Worm (Caenorhabditis elegans) whole organism, L3 larva: Measurements from ENCODE around the gene D2085.7.

ENCODE experiments used
- R02D3.7 ChIP-seq: fragments of 150-350 bp; optimal IDR thresholded peaks from 2 replicates; lab custom pipeline; 2014; ENCODE audit warnings: missing biosample characterization, missing genetic modification characterization
- ceh-16 ChIP-seq: sonication (generic microtip); optimal IDR thresholded peaks from 2 replicates; lab custom pipeline; 2017; ENCODE audit warnings: missing biosample characterization, missing genetic modification characterization
- ceh-28 ChIP-seq: fragments of 150-350 bp; optimal IDR thresholded peaks from 2 replicates; lab custom pipeline; 2014; ENCODE audit warnings: missing biosample characterization, missing genetic modification reagents, missing genetic modification characterization
- ceh-82 ChIP-seq: fragments of 150-350 bp; optimal IDR thresholded peaks from 2 replicates; lab custom pipeline; 2014; ENCODE audit warnings: missing biosample characterization, missing genetic modification characterization
- ceh-9 ChIP-seq: sonication (generic microtip); optimal IDR thresholded peaks from 2 replicates; lab custom pipeline; 2018; ENCODE audit warnings: missing biosample characterization, missing genetic modification characterization
- egl-27 ChIP-seq: sonication (generic microtip); optimal IDR thresholded peaks from 4 replicates; lab custom pipeline; 2017; ENCODE audit warnings: missing biosample characterization, missing genetic modification reagents, missing genetic modification characterization
- egl-5 ChIP-seq: fragments of 150-350 bp; optimal IDR thresholded peaks from 2 replicates; lab custom pipeline; 2017; ENCODE audit warnings: missing biosample characterization, missing genetic modification reagents, missing genetic modification characterization, inconsistent platforms
- elt-1 ChIP-seq: fragments of 150-350 bp; optimal IDR thresholded peaks from 2 replicates; lab custom pipeline; 2014; ENCODE audit warnings: missing biosample characterization, missing genetic modification characterization
- elt-2 ChIP-seq: sonication (generic microtip); optimal IDR thresholded peaks from 2 replicates; lab custom pipeline; 2016; ENCODE audit warnings: missing genetic modification reagents, mild to moderate bottlenecking, missing genetic modification characterization, missing compliant biosample characterization
- elt-3 ChIP-seq, 3 experiments: fragments of 150-350 bp in 1 of 3; sonication (generic microtip) in 2 of 3; optimal IDR thresholded peaks; 2 replicates in 2 of 3; 4 replicates in 1 of 3; lab custom pipeline; 2014 to 2017; ENCODE audit warnings: missing biosample characterization in 3 of 3, missing genetic modification characterization in 3 of 3
- eor-1 ChIP-seq, 2 experiments: fragments of 150-350 bp; optimal IDR thresholded peaks; 2 replicates each; lab custom pipeline; 2014 to 2018; ENCODE audit warnings: missing biosample characterization in 2 of 2, missing genetic modification characterization in 2 of 2
- fkh-10 ChIP-seq: sonication (generic microtip); optimal IDR thresholded peaks from 2 replicates; lab custom pipeline; 2017; ENCODE audit warnings: missing biosample characterization, missing genetic modification reagents, missing genetic modification characterization
- fkh-2 ChIP-seq: fragments of 150-350 bp; optimal IDR thresholded peaks from 2 replicates; lab custom pipeline; 2014; ENCODE audit warnings: missing biosample characterization, missing genetic modification reagents, missing genetic modification characterization
- fos-1 ChIP-seq: fragments of 150-350 bp; optimal IDR thresholded peaks from 2 replicates; lab custom pipeline; 2014; ENCODE audit warnings: missing biosample characterization, missing genetic modification characterization
- lin-15B ChIP-seq: fragments of 150-350 bp; optimal IDR thresholded peaks from 2 replicates; lab custom pipeline; 2014; ENCODE audit warnings: missing biosample characterization, missing genetic modification characterization
- lsy-12 ChIP-seq: sonication (generic microtip); optimal IDR thresholded peaks from 2 replicates; lab custom pipeline; 2016; ENCODE audit warnings: mild to moderate bottlenecking, missing genetic modification characterization, missing compliant biosample characterization
- mml-1 ChIP-seq: fragments of 150-350 bp; sonication (generic microtip); optimal IDR thresholded peaks from 3 replicates; lab custom pipeline; 2014; ENCODE audit warnings: missing biosample characterization, missing genetic modification characterization
- nhr-11 ChIP-seq: fragments of 150-350 bp; optimal IDR thresholded peaks from 2 replicates; lab custom pipeline; 2014; ENCODE audit warnings: missing biosample characterization, missing genetic modification characterization
- nhr-12 ChIP-seq: fragments of 150-350 bp; optimal IDR thresholded peaks from 2 replicates; lab custom pipeline; 2014; ENCODE audit warnings: missing biosample characterization, missing genetic modification characterization
- nhr-23 ChIP-seq: fragments of 150-350 bp; optimal IDR thresholded peaks from 2 replicates; lab custom pipeline; 2014; ENCODE audit warnings: missing biosample characterization, missing genetic modification reagents, missing genetic modification characterization
- nhr-43 ChIP-seq: sonication (generic microtip); optimal IDR thresholded peaks from 2 replicates; lab custom pipeline; 2016; ENCODE audit warnings: mild to moderate bottlenecking, missing genetic modification characterization, missing compliant biosample characterization; ENCODE audit not compliant: poor library complexity, severe bottlenecking
- nhr-67 ChIP-seq: fragments of 150-350 bp; optimal IDR thresholded peaks from 2 replicates; lab custom pipeline; 2014; ENCODE audit warnings: missing biosample characterization, missing genetic modification characterization
- pha-4 ChIP-seq: fragments of 150-350 bp; optimal IDR thresholded peaks from 2 replicates; lab custom pipeline; 2014; ENCODE audit warnings: missing biosample characterization, missing genetic modification reagents, missing genetic modification characterization
- pqm-1 ChIP-seq: fragments of 150-350 bp; optimal IDR thresholded peaks from 2 replicates; lab custom pipeline; 2017; ENCODE audit warnings: missing biosample characterization, missing genetic modification characterization, inconsistent platforms
- sea-2 ChIP-seq: fragments of 150-350 bp; sonication (generic microtip); optimal IDR thresholded peaks from 4 replicates; lab custom pipeline; 2014; ENCODE audit warnings: missing biosample characterization, missing genetic modification reagents, missing genetic modification characterization
- skn-1 ChIP-seq: fragments of 150-350 bp; optimal IDR thresholded peaks from 2 replicates; lab custom pipeline; 2014; ENCODE audit warnings: missing biosample characterization, missing genetic modification characterization
- snpc-4 ChIP-seq: fragments of 150-350 bp; optimal IDR thresholded peaks from 2 replicates; lab custom pipeline; 2014; ENCODE audit warnings: missing biosample characterization, missing genetic modification characterization
- tbx-2 ChIP-seq: sonication (generic microtip); optimal IDR thresholded peaks from 2 replicates; lab custom pipeline; 2016; ENCODE audit warnings: mild to moderate bottlenecking, missing genetic modification characterization, missing compliant biosample characterization
- unc-39 ChIP-seq: sonication (generic microtip); optimal IDR thresholded peaks from 4 replicates; lab custom pipeline; 2017; ENCODE audit warnings: missing biosample characterization, missing genetic modification characterization
- zag-1 ChIP-seq: fragments of 150-350 bp; optimal IDR thresholded peaks from 2 replicates; lab custom pipeline; 2014; ENCODE audit warnings: missing biosample characterization, missing genetic modification characterization
- ztf-11 ChIP-seq: fragments of 150-350 bp; optimal IDR thresholded peaks from 2 replicates; lab custom pipeline; 2014; ENCODE audit warnings: missing biosample characterization, missing genetic modification characterization
- ztf-4 ChIP-seq: fragments of 150-350 bp; optimal IDR thresholded peaks from 2 replicates; lab custom pipeline; 2014; ENCODE audit warnings: missing biosample characterization, missing genetic modification characterization

D2085.7 gene

ce11 chrII:8650644-8651159 lies 9.5 kb downstream of the D2085.7 start, which contains the start of gene pyr-1:
TSS of gene pyr-1 (plus strand) at chrII:8651109.
- TF ChIP-seq pha-4 (tag; lab: Kevin White, UChicago) (peak; percentile 91), nhr-11 (tag; lab: Kevin White, UChicago) (no peak), R02D3.7 (tag; lab: Kevin White, UChicago) (no peak), tbx-2 (tag; lab: Kevin White, UChicago) (no peak), zag-1 (no peak), mml-1 (tag; lab: Kevin White, UChicago) (no peak), fkh-2 (tag; lab: Kevin White, UChicago) (no peak), egl-5 (tag; lab: Kevin White, UChicago) (peak; percentile 58), ceh-28 (no peak), elt-2 (peak; percentile 9), ztf-4 (tag; lab: Kevin White, UChicago) (no peak)

- TF ChIP-seq ceh-9 = no peak
- no peak for TF ChIP-seq egl-5 (tag; lab: Kevin White, UChicago)
- TF ChIP-seq sea-2 (GFP tag; lab: Kevin White, UChicago) = no peak
- TF ChIP-seq ceh-82 = no peak
- TF ChIP-seq ztf-11 (tag; lab: Kevin White, UChicago) = no peak
- no peak for TF ChIP-seq pha-4 (tag; lab: Kevin White, UChicago)
- TF ChIP-seq eor-1 (tag; optimal IDR thresholded peaks at IDR 0.05; lab: Kevin White, UChicago) = no peak
- TF ChIP-seq nhr-23 (tag; lab: Kevin White, UChicago) = no peak
- TF ChIP-seq ceh-28 = no peak
- no peak for TF ChIP-seq elt-1 (tag; lab: Kevin White, UChicago)
- TF ChIP-seq R02D3.7 (tag; lab: Kevin White, UChicago) = no peak
- no peak for TF ChIP-seq lsy-12 (tag; lab: Kevin White, UChicago)
Observed at ce11 chrII:8658835-8659234, 17.7 kb downstream of the D2085.7 start, which contains the start of gene atg-10. TSS of gene atg-10 (plus strand) at chrII:8659135.

DNA sequence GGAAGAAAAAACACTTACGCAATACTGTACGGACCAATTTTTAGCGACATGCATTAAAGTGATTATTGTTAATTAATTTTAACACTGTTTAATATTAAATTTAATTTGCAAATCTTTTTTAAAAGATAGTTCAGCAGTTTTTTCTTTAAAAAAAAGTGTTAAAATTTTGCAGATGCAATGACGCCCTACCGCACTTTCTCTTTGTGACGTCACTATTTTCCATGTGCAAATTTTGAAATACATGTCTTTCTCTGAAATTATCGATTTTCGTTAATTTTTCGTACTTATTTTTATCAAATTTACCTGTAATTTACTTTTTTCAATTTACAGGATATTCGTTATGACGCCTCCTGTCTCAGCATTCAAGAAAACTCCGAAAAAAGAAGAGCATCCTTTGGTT lies 20.4 kb downstream of the D2085.7 start, which contains the start of the genes piga-1 and eif-2Bepsilon:
piga-1 (minus strand) TSS at position 174 of the 400 bp plus-strand sequence.
eif-2Bepsilon (plus strand) TSS at position 331 of the 400 bp plus-strand sequence.
- peak; percentile 2 for TF ChIP-seq elt-2
- no peak for TF ChIP-seq egl-5 (tag; lab: Kevin White, UChicago)
- no peak for TF ChIP-seq unc-39 (tag; lab: Kevin White, UChicago)
- TF ChIP-seq nhr-43 (tag; lab: Kevin White, UChicago) = no peak
- TF ChIP-seq lin-15B (tag; lab: Kevin White, UChicago) = peak; percentile 56
- peak; percentile 74 for TF ChIP-seq pha-4 (tag; lab: Kevin White, UChicago)
- peak; percentile 31 for TF ChIP-seq ceh-28

- TF ChIP-seq nhr-12 (tag; lab: Kevin White, UChicago) (no peak), egl-5 (tag; lab: Kevin White, UChicago) (no peak), snpc-4 (tag; lab: Kevin White, UChicago) (no peak), egl-27 (no peak), elt-1 (tag; lab: Kevin White, UChicago) (no peak), skn-1 (no peak), lin-15B (tag; lab: Kevin White, UChicago) (no peak), fos-1 (no peak), elt-3 (tag; optimal IDR thresholded peaks at IDR 0.05; lab: Kevin White, UChicago) (no peak), ceh-28 (no peak), pqm-1 (tag; lab: Kevin White, UChicago) (no peak), nhr-23 (tag; lab: Kevin White, UChicago) (no peak), mml-1 (tag; lab: Kevin White, UChicago) (no peak), tbx-2 (tag; lab: Kevin White, UChicago) (no peak)
- TF ChIP-seq, all 47 proteins: peak for 0
Observed at ce11 chrII:8664533-8664932, 23.4 kb downstream of the D2085.7 start, which contains the start of gene etc-1. TSS of gene etc-1 (plus strand) at chrII:8664833.

- TF ChIP-seq lin-15B (tag; lab: Kevin White, UChicago) = no peak
- TF ChIP-seq sea-2 (GFP tag; lab: Kevin White, UChicago) = no peak
- no peak for TF ChIP-seq eor-1 (tag; optimal IDR thresholded peaks at IDR 0.05; lab: Kevin White, UChicago)
- no peak for TF ChIP-seq lsy-12 (tag; lab: Kevin White, UChicago)
- no peak for TF ChIP-seq fkh-10 (GFP tag; lab: Kevin White, UChicago)
- TF ChIP-seq nhr-67 (tag; lab: Kevin White, UChicago) = no peak
- no peak for TF ChIP-seq nhr-23 (tag; lab: Kevin White, UChicago)
- TF ChIP-seq egl-5 (tag; lab: Kevin White, UChicago) = no peak
- no peak for TF ChIP-seq fkh-2 (tag; lab: Kevin White, UChicago)
- no peak for TF ChIP-seq ceh-16
- no peak for TF ChIP-seq fos-1
- no peak for TF ChIP-seq ztf-4 (tag; lab: Kevin White, UChicago)
Observed at ce11 chrII:8668871-8669270, 27.7 kb downstream of the D2085.7 start.
